In genomic region chr2L:4185269-4186024, dm6 we compare ENCODE assay signal across 2 fruit fly cellular contexts.
TF ChIP-seq lines count a peak whose summit lies in the region.

No protein-coding gene starts in this region.

TF ChIP-seq in whole organism, embryonic, 481 proteins besides CTCF, POLR2A, EP300 and RAD21 (continued from another document):
- no peak for TF ChIP-seq crol (GFP tag; IDR thresholded peaks at IDR 0.05; lab: Robert Waterston, UW)
- TF ChIP-seq bsh (GFP tag; optimal IDR thresholded peaks at IDR 0.05; lab: Kevin White, UChicago), result peak in 1 of 2 experiments; percentile 20
- TF ChIP-seq run (tag; optimal IDR thresholded peaks at IDR 0.05; lab: Kevin White, UChicago), result no peak
- peak; percentile 28; the same call in 1 of the 2 replicates for TF ChIP-seq Ptx1 (GFP tag; IDR thresholded peaks at IDR 0.05; lab: Robert Waterston, UW)
- TF ChIP-seq grn (GFP tag; optimal IDR thresholded peaks at IDR 0.05; lab: Kevin White, UChicago), result no peak
- TF ChIP-seq tap (tag; optimal IDR thresholded peaks at IDR 0.05; lab: Kevin White, UChicago), result no peak
- TF ChIP-seq CG8765 (GFP tag; IDR thresholded peaks at IDR 0.05; lab: Robert Waterston, UW), result no peak
- TF ChIP-seq CG8944 (GFP tag; optimal IDR thresholded peaks at IDR 0.05; lab: Kevin White, UChicago), result no peak
- TF ChIP-seq phol (tag; optimal IDR thresholded peaks at IDR 0.05; lab: Kevin White, UChicago), result peak; percentile 36
- TF ChIP-seq Blimp-1 (GFP tag; optimal IDR thresholded peaks at IDR 0.05; lab: Kevin White, UChicago), result peak; percentile 37
- peak; percentile 38 for TF ChIP-seq CG17359 (tag; optimal IDR thresholded peaks at IDR 0.05; lab: Kevin White, UChicago)
- no peak for TF ChIP-seq CG7987 (GFP tag; optimal IDR thresholded peaks at IDR 0.05; lab: Kevin White, UChicago)
- peak; percentile 7 for TF ChIP-seq CoRest (tag; optimal IDR thresholded peaks at IDR 0.05; lab: Kevin White, UChicago)
- TF ChIP-seq lola (GFP tag; optimal IDR thresholded peaks at IDR 0.05; lab: Kevin White, UChicago), result peak in 1 of 3 experiments; percentile 54
- peak; percentile 82 for TF ChIP-seq Med (GFP tag; lab: Kevin White, UChicago)
- TF ChIP-seq CG6854 (GFP tag; optimal IDR thresholded peaks at IDR 0.05; lab: Kevin White, UChicago), result no peak
- peak; percentile 3 for TF ChIP-seq CG15269 (tag; optimal IDR thresholded peaks at IDR 0.05; lab: Kevin White, UChicago)
- TF ChIP-seq CG14710 (tag; optimal IDR thresholded peaks at IDR 0.05; lab: Kevin White, UChicago), result peak; percentile 17
- TF ChIP-seq CG12391 (tag; optimal IDR thresholded peaks at IDR 0.05; lab: Kevin White, UChicago), result peak; percentile 27
- no peak for TF ChIP-seq CG6272 (GFP tag; IDR thresholded peaks at IDR 0.05; lab: Robert Waterston, UW)
- TF ChIP-seq sens (GFP tag; lab: Kevin White, UChicago), result peak; percentile 57
- peak; percentile 1 for TF ChIP-seq CG10267 (tag; optimal IDR thresholded peaks at IDR 0.05; lab: Kevin White, UChicago)
- TF ChIP-seq zfh1 (GFP tag; IDR thresholded peaks at IDR 0.05; lab: Robert Waterston, UW), result 0 out of 3 replicates have a peak, but pooled peaks have one; percentile 42
- no peak for TF ChIP-seq CG43689 (GFP tag; IDR thresholded peaks at IDR 0.05; lab: Robert Waterston, UW)
- peak; percentile 37 for TF ChIP-seq Sox100B (GFP tag; optimal IDR thresholded peaks at IDR 0.05; lab: Kevin White, UChicago)
- no peak for TF ChIP-seq repo (GFP tag; optimal IDR thresholded peaks at IDR 0.05; lab: Kevin White, UChicago)
- TF ChIP-seq pan (optimal IDR thresholded peaks at IDR 0.05; lab: Kevin White, UChicago), result no peak
- peak in 1 of 2 experiments; percentile 52 for TF ChIP-seq pan (GFP tag; optimal IDR thresholded peaks at IDR 0.05 in 1 of 2, IDR thresholded peaks at IDR 0.05 in 1 of 2)
- no peak for TF ChIP-seq chn (GFP tag; optimal IDR thresholded peaks at IDR 0.05; lab: Kevin White, UChicago)
- TF ChIP-seq CG10979 (tag; optimal IDR thresholded peaks at IDR 0.05; lab: Kevin White, UChicago), result peak; percentile 48
- peak; percentile 6; the same call in 1 of the 2 replicates for TF ChIP-seq stc (GFP tag; IDR thresholded peaks at IDR 0.05; lab: Robert Waterston, UW)
- peak; percentile 26 for TF ChIP-seq fd96Cb (tag; optimal IDR thresholded peaks at IDR 0.05; lab: Kevin White, UChicago)
- peak; percentile 3 for TF ChIP-seq nmo (GFP tag; optimal IDR thresholded peaks at IDR 0.05; lab: Kevin White, UChicago)
- peak; percentile 6 for TF ChIP-seq ATbp (GFP tag; optimal IDR thresholded peaks at IDR 0.05; lab: Kevin White, UChicago)

TF ChIP-seq in whole organism, prepupa, 60 proteins besides CTCF, POLR2A, EP300 and RAD21 (continued from another document):
- TF ChIP-seq CG6276 (GFP tag; optimal IDR thresholded peaks at IDR 0.05; lab: Kevin White, UChicago) (no peak), CG16779 (tag; optimal IDR thresholded peaks at IDR 0.05; lab: Kevin White, UChicago) (no peak), fd59A (GFP tag; optimal IDR thresholded peaks at IDR 0.05; lab: Kevin White, UChicago) (peak; percentile 12), spab (GFP tag; optimal IDR thresholded peaks at IDR 0.05; lab: Kevin White, UChicago) (no peak), ss (GFP tag; optimal IDR thresholded peaks at IDR 0.05; lab: Kevin White, UChicago) (no peak), CG10631 (GFP tag; optimal IDR thresholded peaks at IDR 0.05; lab: Kevin White, UChicago) (no peak), CG8632 (GFP tag; optimal IDR thresholded peaks at IDR 0.05; lab: Kevin White, UChicago) (no peak), Sox14 (GFP tag; optimal IDR thresholded peaks at IDR 0.05; lab: Kevin White, UChicago) (no peak), Eip75B (GFP tag; optimal IDR thresholded peaks at IDR 0.05; lab: Kevin White, UChicago) (no peak), CG6163 (GFP tag; IDR thresholded peaks at IDR 0.05; lab: Robert Waterston, UW) (no peak), svp (GFP tag; lab: Kevin White, UChicago) (no peak), Hr39 (GFP tag; optimal IDR thresholded peaks at IDR 0.05; lab: Kevin White, UChicago) (no peak), CG6808 (GFP tag; optimal IDR thresholded peaks at IDR 0.05; lab: Kevin White, UChicago) (no peak), esn (GFP tag; optimal IDR thresholded peaks at IDR 0.05; lab: Kevin White, UChicago) (peak; percentile 41), CG31627 (GFP tag; optimal IDR thresholded peaks at IDR 0.05; lab: Kevin White, UChicago) (peak; percentile 41), net (GFP tag; optimal IDR thresholded peaks at IDR 0.05; lab: Kevin White, UChicago) (no peak), CG4318 (GFP tag; optimal IDR thresholded peaks at IDR 0.05; lab: Kevin White, UChicago) (peak; percentile 32), CG9139 (GFP tag; optimal IDR thresholded peaks at IDR 0.05; lab: Kevin White, UChicago) (no peak), Eip93F (GFP tag; optimal IDR thresholded peaks at IDR 0.05; lab: Kevin White, UChicago) (no peak), CG32006 (GFP tag; optimal IDR thresholded peaks at IDR 0.05; lab: Kevin White, UChicago) (no peak), CG34406 (GFP tag; optimal IDR thresholded peaks at IDR 0.05; lab: Kevin White, UChicago) (peak; percentile 35), CG1621 (tag; optimal IDR thresholded peaks at IDR 0.05; lab: Kevin White, UChicago) (no peak), fkh (GFP tag; optimal IDR thresholded peaks at IDR 0.05; lab: Kevin White, UChicago) (no peak), CG3919 (GFP tag; optimal IDR thresholded peaks at IDR 0.05; lab: Kevin White, UChicago) (no peak), CG10669 (GFP tag; optimal IDR thresholded peaks at IDR 0.05; lab: Kevin White, UChicago) (no peak), fd85E (GFP tag; optimal IDR thresholded peaks at IDR 0.05; lab: Kevin White, UChicago) (no peak), achi (GFP tag; optimal IDR thresholded peaks at IDR 0.05; lab: Kevin White, UChicago) (peak; percentile 33), Lpt (GFP tag; optimal IDR thresholded peaks at IDR 0.05; lab: Kevin White, UChicago) (no peak), CG8319 (GFP tag; optimal IDR thresholded peaks at IDR 0.05; lab: Kevin White, UChicago) (no peak), CG8119 (GFP tag; IDR thresholded peaks at IDR 0.05; lab: Robert Waterston, UW) (no peak), CG3032 (tag; optimal IDR thresholded peaks at IDR 0.05; lab: Kevin White, UChicago) (no peak), Gug (GFP tag; IDR thresholded peaks at IDR 0.05; lab: Robert Waterston, UW) (no peak), vri (GFP tag; optimal IDR thresholded peaks at IDR 0.05; lab: Kevin White, UChicago) (no peak), Sox102F (GFP tag; optimal IDR thresholded peaks at IDR 0.05; lab: Kevin White, UChicago) (no peak), Met (GFP tag; optimal IDR thresholded peaks at IDR 0.05; lab: Kevin White, UChicago) (no peak), CG7368 (GFP tag; optimal IDR thresholded peaks at IDR 0.05; lab: Kevin White, UChicago) (no peak), pdm3 (GFP tag; optimal IDR thresholded peaks at IDR 0.05; lab: Kevin White, UChicago) (no peak), CG11902 (GFP tag; optimal IDR thresholded peaks at IDR 0.05; lab: Kevin White, UChicago) (peak; percentile 7), eg (GFP tag; IDR thresholded peaks at IDR 0.05; lab: Robert Waterston, UW) (no peak)
